Worm (Caenorhabditis elegans): ENCODE data around the gene Y34B4A.10.

Y34B4A.10 gene

DNA sequence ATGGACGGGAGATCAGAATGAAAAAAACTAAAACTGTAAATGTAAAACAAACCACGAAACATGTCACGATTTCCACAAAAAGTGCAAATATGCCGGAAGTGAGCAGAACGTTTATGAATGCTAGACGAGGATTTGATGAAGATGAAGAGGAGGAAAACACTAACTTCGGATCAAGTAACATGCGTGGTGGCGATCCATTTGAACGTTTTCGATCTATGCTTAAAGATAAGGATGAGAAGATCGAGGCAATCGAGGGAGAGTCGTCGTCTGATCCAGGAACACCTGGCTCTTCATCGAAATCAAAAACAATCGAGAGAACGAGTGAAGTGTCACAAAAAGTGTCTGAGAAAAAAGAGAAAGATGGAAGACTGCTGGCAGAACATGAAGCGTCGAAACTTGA, 15.7 kb downstream of the Y34B4A.10 start:
- TF ChIP-seq lsy-12 (tag; optimal IDR thresholded peaks at IDR 0.05): no peak
- TF ChIP-seq sea-2 (GFP tag; optimal IDR thresholded peaks at IDR 0.05): no peak

DNA sequence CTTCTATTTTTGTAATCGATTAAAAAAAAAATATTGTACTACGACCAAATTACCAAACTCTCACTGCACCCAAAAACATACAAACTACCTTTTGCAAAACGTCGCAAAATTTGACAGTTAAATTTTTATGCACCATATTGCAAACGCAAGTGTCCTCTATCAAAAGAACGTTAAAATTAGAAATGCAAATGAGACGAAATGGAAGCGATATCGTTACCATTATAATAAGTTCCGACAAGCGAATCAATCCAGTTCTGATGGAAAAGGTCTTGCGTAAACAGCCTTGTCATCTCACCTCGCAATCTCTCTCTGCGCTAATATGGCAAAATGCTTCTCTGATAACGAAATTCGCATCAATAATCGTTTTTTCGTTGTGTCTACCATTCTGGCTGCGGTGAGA, 18.4 kb downstream of the Y34B4A.10 start:
- TF ChIP-seq elt-1 (tag; optimal IDR thresholded peaks at IDR 0.05) (no peak), hmg-11 (tag; optimal IDR thresholded peaks at IDR 0.05) (no peak), elt-2 (tag; optimal IDR thresholded peaks at IDR 0.05) (peak; percentile 27), elt-3 (tag; optimal IDR thresholded peaks at IDR 0.05) (no peak)

DNA sequence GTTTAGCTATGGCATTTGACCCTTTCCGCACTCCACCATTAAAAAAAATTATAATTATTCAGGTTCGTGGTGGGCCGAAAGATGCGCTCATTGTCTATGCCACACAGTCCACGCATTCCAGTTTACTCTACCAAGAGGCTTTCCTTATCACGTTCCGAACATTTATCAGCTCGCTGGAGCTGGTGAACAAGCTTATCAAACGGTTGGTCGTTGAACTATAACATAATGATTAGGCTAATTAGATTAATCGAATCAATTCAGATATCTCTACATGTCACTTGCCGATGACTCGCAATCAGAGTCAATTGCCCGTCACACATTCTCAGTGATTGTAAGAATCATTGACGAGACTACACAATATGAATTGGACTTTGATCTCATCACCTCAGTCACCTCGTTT, 19.7 kb downstream of the Y34B4A.10 start:
- TF ChIP-seq unc-39 (tag; optimal IDR thresholded peaks at IDR 0.05): no peak
- no peak for TF ChIP-seq eor-1 (tag; optimal IDR thresholded peaks at IDR 0.05)
- no peak for TF ChIP-seq mml-1 (tag; optimal IDR thresholded peaks at IDR 0.05)
- TF ChIP-seq pqm-1 (tag; optimal IDR thresholded peaks at IDR 0.05): peak; percentile 27
- peak; percentile 79 for TF ChIP-seq elt-2 (tag; optimal IDR thresholded peaks at IDR 0.05)

DNA sequence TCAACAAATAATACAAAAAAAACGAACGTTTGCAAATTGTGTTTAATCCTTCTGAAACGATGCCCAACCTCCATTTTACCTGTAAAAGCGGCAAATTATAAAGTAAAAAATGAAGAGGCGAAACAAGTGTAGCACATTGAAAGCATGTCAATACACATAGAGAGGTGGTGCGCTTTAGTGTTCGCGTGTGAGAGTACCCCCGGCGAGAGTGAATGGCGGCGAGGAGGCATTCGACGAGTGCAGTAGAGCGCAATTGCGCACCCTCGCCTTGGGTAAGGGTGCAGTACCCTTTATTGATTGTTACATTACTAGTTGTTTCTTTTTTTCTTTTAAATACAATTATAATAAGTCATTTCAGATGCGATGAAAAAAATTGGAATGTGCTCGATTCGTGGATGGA, 25.5 kb downstream of the Y34B4A.10 start, which contains the start of gene hst-6:
Gene hst-6 (plus strand): TSS at position 353 of the 400 bp plus-strand sequence.
- TF ChIP-seq nhr-11 (tag; optimal IDR thresholded peaks at IDR 0.05) (no peak), eor-1 (tag; optimal IDR thresholded peaks at IDR 0.05) (no peak), nhr-76 (tag; optimal IDR thresholded peaks at IDR 0.05) (no peak), ztf-4 (tag; optimal IDR thresholded peaks at IDR 0.05) (no peak), tbx-2 (tag; optimal IDR thresholded peaks at IDR 0.05) (no peak), unc-39 (tag; optimal IDR thresholded peaks at IDR 0.05) (no peak), ceh-16 (tag; optimal IDR thresholded peaks at IDR 0.05) (no peak), pqm-1 (tag; optimal IDR thresholded peaks at IDR 0.05) (peak; percentile 47), aly-2 (tag; optimal IDR thresholded peaks at IDR 0.05) (no peak), nhr-12 (tag; optimal IDR thresholded peaks at IDR 0.05) (no peak), nhr-28 (tag; optimal IDR thresholded peaks at IDR 0.05) (no peak), lsy-12 (tag; optimal IDR thresholded peaks at IDR 0.05) (no peak), fkh-10 (GFP tag; optimal IDR thresholded peaks at IDR 0.05) (no peak), elt-2 (tag; optimal IDR thresholded peaks at IDR 0.05) (peak; percentile 68), egl-5 (tag; optimal IDR thresholded peaks at IDR 0.05) (peak; percentile 55), ztf-11 (tag; optimal IDR thresholded peaks at IDR 0.05) (no peak), nhr-77 (tag; optimal IDR thresholded peaks at IDR 0.05) (no peak), nfya-1 (tag; optimal IDR thresholded peaks at IDR 0.05; ENCODE audit: insufficient read depth) (peak; percentile 72), ceh-28 (tag; optimal IDR thresholded peaks at IDR 0.05) (peak; percentile 35), pha-4 (tag; optimal IDR thresholded peaks at IDR 0.05) (peak; percentile 79), nhr-25 (tag; optimal IDR thresholded peaks at IDR 0.05) (peak; percentile 66), zag-1 (tag; optimal IDR thresholded peaks at IDR 0.05) (no peak), nhr-237 (tag; optimal IDR thresholded peaks at IDR 0.05) (no peak), mml-1 (tag; optimal IDR thresholded peaks at IDR 0.05) (no peak), ceh-9 (tag; optimal IDR thresholded peaks at IDR 0.05) (no peak), daf-12 (tag; optimal IDR thresholded peaks at IDR 0.05) (no peak), mdl-1 (tag; optimal IDR thresholded peaks at IDR 0.05) (no peak), ZK546.5 (tag; optimal IDR thresholded peaks at IDR 0.05) (no peak), elt-1 (tag; optimal IDR thresholded peaks at IDR 0.05) (no peak), nhr-67 (tag; optimal IDR thresholded peaks at IDR 0.05) (no peak), R02D3.7 (tag; optimal IDR thresholded peaks at IDR 0.05) (peak; percentile 61), unc-62 (GFP tag; optimal IDR thresholded peaks at IDR 0.05) (no peak), lin-15B (tag; optimal IDR thresholded peaks at IDR 0.05) (peak; percentile 68), nhr-23 (tag; optimal IDR thresholded peaks at IDR 0.05) (peak; percentile 40), snpc-4 (tag; optimal IDR thresholded peaks at IDR 0.05) (peak; percentile 75), sea-2 (GFP tag; optimal IDR thresholded peaks at IDR 0.05) (no peak), nhr-43 (tag; optimal IDR thresholded peaks at IDR 0.05; ENCODE audit: poor library complexity, severe bottlenecking) (peak; percentile 29), skn-1 (tag; optimal IDR thresholded peaks at IDR 0.05) (no peak), ama-1 (optimal IDR thresholded peaks at IDR 0.05) (no peak), ceh-82 (tag; optimal IDR thresholded peaks at IDR 0.05) (no peak), hmg-11 (tag; optimal IDR thresholded peaks at IDR 0.05) (peak; percentile 78), fkh-2 (tag; optimal IDR thresholded peaks at IDR 0.05) (no peak), egl-27 (tag; optimal IDR thresholded peaks at IDR 0.05) (no peak), lin-39 (tag; optimal IDR thresholded peaks at IDR 0.05) (peak; percentile 81), elt-3 (tag; optimal IDR thresholded peaks at IDR 0.05) (no peak), fos-1 (tag; optimal IDR thresholded peaks at IDR 0.05) (no peak), jun-1 (tag; optimal IDR thresholded peaks at IDR 0.05) (no peak)
